Fruit fly (Drosophila melanogaster) Kc167 (cell line): Measurements from ENCODE around the gene GlnRS.

Experiments used
- Myc ChIP-seq: fragments of >200 bp; optimal IDR thresholded peaks from 2 replicates; lab custom pipeline; 2017; ENCODE audit warnings: missing external identifiers
- Sin3A ChIP-seq: fragments of >200 bp; optimal IDR thresholded peaks from 2 replicates; lab custom pipeline; 2018; ENCODE audit warnings: missing external identifiers
- h ChIP-seq: fragments of >200 bp; optimal IDR thresholded peaks from 3 replicates; lab custom pipeline; 2018; ENCODE audit warnings: missing external identifiers
- insv ChIP-seq: fragments of >200 bp; optimal IDR thresholded peaks from 3 replicates; lab custom pipeline; 2018; ENCODE audit warnings: missing external identifiers
- psq ChIP-seq: fragments of >200 bp; optimal IDR thresholded peaks from 2 replicates; lab custom pipeline; 2017; ENCODE audit warnings: missing external identifiers
- ttk ChIP-seq: sonication (Bioruptor generic); optimal IDR thresholded peaks from 2 replicates; lab custom pipeline; 2017; ENCODE audit warnings: missing external identifiers

The GlnRS gene

dm6 chr3R:25215123-25215522, 50.4 kb downstream of the GlnRS start, which contains the start of gene Saysd1:
Saysd1 (minus strand) TSS chr3R:25215188.
- TF ChIP-seq ttk (lab: Kevin White, UChicago), result no peak
- no peak for TF ChIP-seq Sin3A
- no peak for TF ChIP-seq insv (lab: Kevin White, UChicago)
- no peak for TF ChIP-seq psq (lab: Kevin White, UChicago)
- no peak for TF ChIP-seq Myc (lab: Kevin White, UChicago)
- no peak for TF ChIP-seq h (lab: Kevin White, UChicago)
